Worm (Caenorhabditis elegans) whole organism, late embryonic: ENCODE measurements around the gene nbs-1.

Experiments used
- ceh-2 ChIP-seq: sonication (generic microtip); optimal IDR thresholded peaks from 2 replicates; lab custom pipeline; 2016; ENCODE audit warnings: missing genotype, missing genetic modification characterization, missing compliant biosample characterization
- ceh-22 ChIP-seq: sonication (generic microtip); optimal IDR thresholded peaks from 2 replicates; lab custom pipeline; 2017; ENCODE audit warnings: missing biosample characterization, missing genetic modification characterization
- elt-2 ChIP-seq: sonication (generic microtip); optimal IDR thresholded peaks from 2 replicates; lab custom pipeline; 2016; ENCODE audit warnings: missing genetic modification reagents, missing genetic modification characterization, missing compliant biosample characterization
- hlh-15 ChIP-seq: sonication (generic microtip); optimal IDR thresholded peaks from 2 replicates; lab custom pipeline; 2016; ENCODE audit warnings: missing genetic modification characterization, missing compliant biosample characterization
- lim-6 ChIP-seq: sonication (generic microtip); optimal IDR thresholded peaks from 2 replicates; lab custom pipeline; 2016; ENCODE audit warnings: missing genetic modification characterization, missing compliant biosample characterization
- pag-3 ChIP-seq: sonication (generic microtip); optimal IDR thresholded peaks from 2 replicates; lab custom pipeline; 2016; ENCODE audit warnings: missing compliant biosample characterization, missing genetic modification characterization, borderline replicate concordance
- rnt-1 ChIP-seq: sonication (generic microtip); optimal IDR thresholded peaks from 2 replicates; lab custom pipeline; 2016; ENCODE audit warnings: missing genetic modification characterization, missing compliant biosample characterization

- no peak for TF ChIP-seq rnt-1 (tag; lab: Kevin White, UChicago)
- no peak for TF ChIP-seq lim-6 (tag; lab: Kevin White, UChicago)
- no peak for TF ChIP-seq pag-3 (tag; lab: Kevin White, UChicago)
- TF ChIP-seq ceh-22 (tag; lab: Kevin White, UChicago): no peak
- TF ChIP-seq hlh-15 (tag; lab: Kevin White, UChicago): no peak
- TF ChIP-seq elt-2: no peak
- no peak for TF ChIP-seq ceh-2 (tag; lab: Kevin White, UChicago)
Measured at ce11 chrII:11103657-11104056, 7.4 kb upstream of the nbs-1 start, which contains the start of gene C09H10.5.
